Fruit fly (Drosophila melanogaster) whole organism: ENCODE results near the gene vers.

Experiments
- CG8478 ChIP-seq: fragments of >200 bp; optimal IDR thresholded peaks from 2 replicates; lab custom pipeline; 2018; ENCODE audit warnings: inconsistent platforms
- Dll ChIP-seq: fragments of >200 bp; optimal IDR thresholded peaks from 2 replicates; lab custom pipeline; 2017
- EcR ChIP-seq, 2 experiments: fragments of >200 bp; optimal IDR thresholded peaks; 2 replicates each; lab custom pipeline; 2017; ENCODE audit warnings: missing biosample characterization in 2 of 2, missing genetic modification characterization in 2 of 2, missing genetic modification reagents in 2 of 2
- pan ChIP-seq: fragments of >200 bp; optimal IDR thresholded peaks from 2 replicates; lab custom pipeline; 2017

DNA sequence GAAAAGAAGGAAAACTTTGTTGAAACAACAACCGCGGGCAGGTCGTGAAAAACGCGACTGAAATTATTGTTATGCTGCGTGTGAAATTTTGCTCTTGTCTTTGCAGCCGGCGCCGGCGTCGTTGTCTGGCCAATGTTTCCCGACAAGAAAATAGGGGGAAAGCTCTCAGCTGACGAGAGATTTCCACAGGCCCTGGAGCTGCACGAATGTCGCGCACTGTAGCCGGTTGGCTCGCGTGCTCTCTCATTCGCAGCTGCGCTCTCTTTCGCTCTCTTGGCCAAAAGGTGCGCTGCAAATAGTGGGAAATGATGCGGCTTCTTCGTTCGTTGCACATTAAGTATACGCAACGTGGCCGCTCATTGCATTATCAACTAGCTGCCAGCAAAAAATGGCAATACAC, 47.8 kb downstream of the vers start, which contains the start of gene CG9760:
- no peak for TF ChIP-seq pan (lab: Kevin White, UChicago)
- TF ChIP-seq Dll (lab: Kevin White, UChicago), result peak; percentile 31
- no peak for TF ChIP-seq EcR (GFP tag; optimal IDR thresholded peaks at IDR 0.05; lab: Kevin White, UChicago)
- TF ChIP-seq CG8478 (lab: Kevin White, UChicago), result no peak
